Worm (Caenorhabditis elegans): Measurements from ENCODE around the gene cogc-2.

DNA sequence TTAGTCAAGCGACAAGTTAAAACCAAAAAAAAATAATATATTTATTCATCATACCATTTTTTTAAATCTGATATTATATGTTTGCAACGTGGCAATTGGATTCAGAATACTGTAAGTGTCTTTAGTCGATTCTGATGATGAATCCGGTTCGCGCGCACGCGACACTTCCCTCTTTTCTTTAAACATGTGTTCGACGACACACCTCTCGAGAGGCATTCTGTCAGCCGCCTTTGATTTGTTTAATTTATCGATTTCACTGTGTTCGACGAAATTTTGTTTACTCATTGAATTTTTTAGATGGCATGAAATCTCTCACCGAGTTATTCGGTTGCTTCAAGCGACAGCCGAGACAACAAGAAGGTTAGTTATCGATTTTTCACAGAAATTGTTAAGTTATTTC lies 27.7 kb downstream of the cogc-2 start, which contains the start of gene trxr-1:
- no peak for TF ChIP-seq lir-3 (tag; optimal IDR thresholded peaks at IDR 0.05; ENCODE audit: poor library complexity)
- TF ChIP-seq nhr-19 (GFP tag; conservative IDR thresholded peaks at IDR 0.05): no peak
- TF ChIP-seq fos-1 (tag; optimal IDR thresholded peaks at IDR 0.05): no peak
- TF ChIP-seq aly-2 (tag; optimal IDR thresholded peaks at IDR 0.05): no peak
- no peak for TF ChIP-seq nhr-71 (tag; optimal IDR thresholded peaks at IDR 0.05)
- TF ChIP-seq fkh-8 (tag; optimal IDR thresholded peaks at IDR 0.05): no peak
- TF ChIP-seq ama-1 (optimal IDR thresholded peaks at IDR 0.05): no peak
- no peak for TF ChIP-seq nhr-12 (tag; optimal IDR thresholded peaks at IDR 0.05)
- TF ChIP-seq nhr-11 (tag; optimal IDR thresholded peaks at IDR 0.05): no peak
- no peak for TF ChIP-seq lin-35 (GFP tag; optimal IDR thresholded peaks at IDR 0.05)
- no peak for TF ChIP-seq tlp-1 (tag; optimal IDR thresholded peaks at IDR 0.05)
- no peak for TF ChIP-seq snpc-4 (tag; optimal IDR thresholded peaks at IDR 0.05)
- no peak for TF ChIP-seq nhr-76 (tag; optimal IDR thresholded peaks at IDR 0.05)
- TF ChIP-seq lsy-2 (tag; optimal IDR thresholded peaks at IDR 0.05): no peak
